Fruit fly (Drosophila melanogaster): ENCODE results near the gene CG17776.

Gene CG17776

DNA sequence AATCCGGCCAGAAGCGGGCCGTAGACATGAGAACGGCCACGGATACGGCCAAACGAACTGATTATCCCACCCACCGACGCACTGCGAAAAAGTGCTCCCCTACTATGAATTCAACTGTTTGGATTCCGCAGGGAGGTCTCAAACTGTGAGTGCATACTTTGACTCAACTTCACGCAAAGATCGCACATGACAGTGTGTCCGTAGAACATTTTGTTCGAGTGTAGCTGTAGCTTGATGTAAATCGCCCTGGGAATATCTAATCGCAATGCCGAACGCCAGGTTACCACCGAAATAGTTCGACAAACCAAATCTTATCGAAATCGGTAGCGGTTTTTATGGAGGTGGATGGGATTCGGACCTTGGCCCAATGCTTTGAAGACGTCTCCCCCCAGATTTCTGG lies 23.5 kb upstream of the CG17776 start:
- no peak for TF ChIP-seq Crg-1 (GFP tag; optimal IDR thresholded peaks at IDR 0.05)
- TF ChIP-seq CG5204 (GFP tag; optimal IDR thresholded peaks at IDR 0.05): no peak
- TF ChIP-seq kay (GFP tag; ENCODE audit: borderline replicate concordance): no peak
- no peak for TF ChIP-seq CG14711 (tag; optimal IDR thresholded peaks at IDR 0.05)
- no peak for TF ChIP-seq Hr96 (GFP tag; optimal IDR thresholded peaks at IDR 0.05)
- no peak for TF ChIP-seq CG1620 (GFP tag; optimal IDR thresholded peaks at IDR 0.05)
- TF ChIP-seq cnc (optimal IDR thresholded peaks at IDR 0.05): no peak
- no peak for TF ChIP-seq CG12768 (GFP tag; optimal IDR thresholded peaks at IDR 0.05)
- no peak for TF ChIP-seq bab1 (GFP tag; optimal IDR thresholded peaks at IDR 0.05)
- TF ChIP-seq ovo (GFP tag; optimal IDR thresholded peaks at IDR 0.05): no peak
- TF ChIP-seq CG33017 (tag; optimal IDR thresholded peaks at IDR 0.05): no peak
- TF ChIP-seq toe (GFP tag; optimal IDR thresholded peaks at IDR 0.05): no peak
- TF ChIP-seq CG7101 (tag; optimal IDR thresholded peaks at IDR 0.05): no peak
- no peak for TF ChIP-seq pad (GFP tag; optimal IDR thresholded peaks at IDR 0.05)

dm6 chrX:2162130-2162907 lies 22.2 kb upstream of the CG17776 start, which contains the start of the genes Cyp4d1 and CG3630:
Cyp4d1 (minus strand) TSS chrX:2162180.
CG3630 (plus strand) TSS chrX:2162196.
- TF ChIP-seq CG33017 (tag; optimal IDR thresholded peaks at IDR 0.05): no peak
- TF ChIP-seq CG12768 (GFP tag; optimal IDR thresholded peaks at IDR 0.05): no peak
- no peak for TF ChIP-seq CG14711 (tag; optimal IDR thresholded peaks at IDR 0.05)
- TF ChIP-seq tj (GFP tag; optimal IDR thresholded peaks at IDR 0.05): no peak
- no peak for TF ChIP-seq cic (GFP tag; optimal IDR thresholded peaks at IDR 0.05)
- TF ChIP-seq pad (GFP tag; optimal IDR thresholded peaks at IDR 0.05): no peak
- no peak for TF ChIP-seq bab1 (GFP tag; optimal IDR thresholded peaks at IDR 0.05)
- no peak for TF ChIP-seq ovo (GFP tag; optimal IDR thresholded peaks at IDR 0.05)
- no peak for TF ChIP-seq kay (GFP tag; ENCODE audit: borderline replicate concordance)

dm6 chrX:2163358-2163757 lies 21.2 kb upstream of the CG17776 start:
- TF ChIP-seq CG33017 (tag; optimal IDR thresholded peaks at IDR 0.05) (no peak), Mnt (GFP tag; optimal IDR thresholded peaks at IDR 0.05) (no peak), Clk (GFP tag; optimal IDR thresholded peaks at IDR 0.05) (no peak), Crg-1 (GFP tag; optimal IDR thresholded peaks at IDR 0.05) (no peak), pad (GFP tag; optimal IDR thresholded peaks at IDR 0.05) (no peak), tj (GFP tag; optimal IDR thresholded peaks at IDR 0.05) (no peak), CG11617 (GFP tag; optimal IDR thresholded peaks at IDR 0.05) (no peak), bab1 (GFP tag; optimal IDR thresholded peaks at IDR 0.05) (no peak), CG7045 (GFP tag; optimal IDR thresholded peaks at IDR 0.05) (no peak)

DNA sequence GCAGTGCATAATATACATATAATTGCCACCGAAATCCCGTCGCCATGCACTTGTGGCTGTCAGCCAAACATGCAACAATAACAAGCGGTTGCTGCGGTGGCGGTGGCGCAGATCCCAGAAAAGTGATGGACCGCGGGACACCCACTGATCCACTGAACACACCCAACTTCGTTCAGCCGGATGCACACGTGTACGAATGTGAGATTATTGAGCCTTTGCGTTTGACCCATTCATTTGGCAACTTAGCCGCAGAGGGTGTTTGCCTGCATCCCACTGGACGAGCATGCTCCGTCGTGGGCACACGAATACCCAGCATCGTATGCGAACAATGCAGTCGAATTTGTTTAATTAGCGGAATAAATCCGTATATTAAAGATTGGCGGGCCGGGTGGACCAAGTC lies 19.1 kb upstream of the CG17776 start:
- TF ChIP-seq CG12768 (GFP tag; optimal IDR thresholded peaks at IDR 0.05) (no peak), Crg-1 (GFP tag; optimal IDR thresholded peaks at IDR 0.05) (no peak), bab1 (GFP tag; optimal IDR thresholded peaks at IDR 0.05) (no peak), CG11617 (GFP tag; optimal IDR thresholded peaks at IDR 0.05) (no peak), Hr96 (GFP tag; optimal IDR thresholded peaks at IDR 0.05) (no peak), CG14711 (tag; optimal IDR thresholded peaks at IDR 0.05) (no peak), kay (GFP tag; ENCODE audit: borderline replicate concordance) (no peak), CG7101 (tag; optimal IDR thresholded peaks at IDR 0.05) (no peak), pad (GFP tag; optimal IDR thresholded peaks at IDR 0.05) (no peak), CG7045 (GFP tag; optimal IDR thresholded peaks at IDR 0.05) (no peak), CG1620 (GFP tag; optimal IDR thresholded peaks at IDR 0.05) (no peak), CG33017 (tag; optimal IDR thresholded peaks at IDR 0.05) (no peak), tj (GFP tag; optimal IDR thresholded peaks at IDR 0.05) (no peak), cic (GFP tag; optimal IDR thresholded peaks at IDR 0.05) (no peak), toe (GFP tag; optimal IDR thresholded peaks at IDR 0.05) (no peak), CG5204 (GFP tag; optimal IDR thresholded peaks at IDR 0.05) (no peak), cnc (optimal IDR thresholded peaks at IDR 0.05) (no peak), Mnt (GFP tag; optimal IDR thresholded peaks at IDR 0.05) (no peak), Clk (GFP tag; optimal IDR thresholded peaks at IDR 0.05) (no peak), ovo (GFP tag; optimal IDR thresholded peaks at IDR 0.05) (no peak)

- TF ChIP-seq Mnt (GFP tag; optimal IDR thresholded peaks at IDR 0.05) (no peak), cnc (optimal IDR thresholded peaks at IDR 0.05) (no peak), CG5204 (GFP tag; optimal IDR thresholded peaks at IDR 0.05) (no peak), bab1 (GFP tag; optimal IDR thresholded peaks at IDR 0.05) (no peak)
These were observed 18.4 kb upstream of the CG17776 start for dm6 chrX:2166129-2166528.

dm6 chrX:2168485-2169199 lies 15.9 kb upstream of the CG17776 start:
- TF ChIP-seq CG11617 (GFP tag; optimal IDR thresholded peaks at IDR 0.05) (peak; percentile 15), cnc (optimal IDR thresholded peaks at IDR 0.05) (no peak)

- TF ChIP-seq Crg-1 (GFP tag; optimal IDR thresholded peaks at IDR 0.05) (no peak), CG5204 (GFP tag; optimal IDR thresholded peaks at IDR 0.05) (no peak), CG33017 (tag; optimal IDR thresholded peaks at IDR 0.05) (no peak), Mnt (GFP tag; optimal IDR thresholded peaks at IDR 0.05) (no peak), bab1 (GFP tag; optimal IDR thresholded peaks at IDR 0.05) (no peak), CG11617 (GFP tag; optimal IDR thresholded peaks at IDR 0.05) (no peak), kay (GFP tag; ENCODE audit: borderline replicate concordance) (no peak), cnc (optimal IDR thresholded peaks at IDR 0.05) (no peak), CG1620 (GFP tag; optimal IDR thresholded peaks at IDR 0.05) (no peak), pad (GFP tag; optimal IDR thresholded peaks at IDR 0.05) (no peak), CG12768 (GFP tag; optimal IDR thresholded peaks at IDR 0.05) (no peak), cic (GFP tag; optimal IDR thresholded peaks at IDR 0.05) (no peak)
These were observed 14.1 kb upstream of the CG17776 start for dm6 chrX:2170424-2170823.
